Worm (Caenorhabditis elegans): ENCODE results near the gene F56C4.4.

F56C4.4 gene

DNA sequence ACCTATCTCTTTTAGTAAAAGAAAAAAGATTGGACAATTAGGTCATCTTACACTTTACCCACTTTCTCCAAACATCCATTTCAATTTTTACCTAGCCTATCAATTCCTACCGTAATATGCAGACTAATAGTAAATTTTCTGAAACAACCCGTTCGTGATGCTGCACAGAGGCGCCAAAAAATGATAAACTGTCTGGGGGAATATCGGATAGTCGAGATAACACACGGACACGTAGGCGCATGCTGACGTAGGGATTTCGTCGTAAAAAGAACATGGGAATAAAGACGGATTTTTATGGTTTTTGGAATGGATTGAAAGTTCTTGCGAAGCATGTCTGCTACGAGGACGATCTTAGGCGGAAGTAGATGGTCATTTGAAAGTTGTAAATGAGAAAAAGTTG lies 14.7 kb downstream of the F56C4.4 start:
- no peak for TF ChIP-seq tbx-11 (GFP tag; IDR thresholded peaks at IDR 0.05)
- TF ChIP-seq ceh-13 (GFP tag; optimal IDR thresholded peaks at IDR 0.05) = no peak
- no peak for TF ChIP-seq ama-1 (optimal IDR thresholded peaks at IDR 0.05)
- TF ChIP-seq hmbx-1 (tag; optimal IDR thresholded peaks at IDR 0.05) = no peak
- TF ChIP-seq pes-1 (GFP tag; IDR thresholded peaks at IDR 0.05) = no peak
- no peak for TF ChIP-seq sea-1 (GFP tag; conservative IDR thresholded peaks at IDR 0.05)
- no peak for TF ChIP-seq B0310.2 (tag; optimal IDR thresholded peaks at IDR 0.05)
- no peak for TF ChIP-seq hmg-4 (GFP tag; optimal IDR thresholded peaks at IDR 0.05)
- TF ChIP-seq flt-1 (GFP tag; IDR thresholded peaks at IDR 0.05) = no peak
- no peak for TF ChIP-seq aly-1 (tag; optimal IDR thresholded peaks at IDR 0.05)
- TF ChIP-seq tbx-37 (GFP tag; conservative IDR thresholded peaks at IDR 0.05) = no peak
- no peak for TF ChIP-seq ceh-36 (tag; optimal IDR thresholded peaks at IDR 0.05)
- TF ChIP-seq F13C5.2 (tag; optimal IDR thresholded peaks at IDR 0.05) = no peak

DNA sequence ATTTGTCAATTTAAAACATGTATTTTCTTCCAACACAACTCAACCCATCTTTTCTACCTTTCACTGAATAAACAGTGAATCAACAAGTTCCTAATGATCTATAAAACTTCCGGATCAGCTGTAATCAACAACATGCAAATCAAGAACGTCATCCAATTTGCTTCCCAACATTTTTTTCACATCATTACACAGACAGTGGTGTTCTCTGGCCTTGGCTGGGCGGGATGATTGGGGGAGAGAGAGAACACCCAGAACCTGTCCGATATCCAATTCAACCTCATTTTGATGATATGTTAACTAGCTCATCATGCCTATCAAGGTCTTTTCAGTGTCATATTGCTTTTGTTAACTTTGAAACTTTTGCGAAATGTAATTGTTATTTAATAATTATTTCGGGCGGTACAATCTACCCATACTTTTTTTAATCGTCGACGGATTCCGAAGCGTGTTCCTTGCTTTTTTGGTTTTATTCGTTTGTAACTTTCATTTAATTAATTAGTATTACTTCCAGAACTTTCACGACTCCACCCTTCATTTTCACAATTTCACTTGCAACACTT lies 16.1 kb downstream of the F56C4.4 start, which contains the start of gene ptr-14:
TSS of gene ptr-14 (plus strand) at position 510 of the 560 bp plus-strand sequence.
- TF ChIP-seq flt-1 (GFP tag; IDR thresholded peaks at IDR 0.05) (no peak), ceh-36 (tag; optimal IDR thresholded peaks at IDR 0.05) (no peak), pes-1 (GFP tag; IDR thresholded peaks at IDR 0.05) (no peak), hmg-4 (GFP tag; optimal IDR thresholded peaks at IDR 0.05) (no peak), hnd-1 (tag; optimal IDR thresholded peaks at IDR 0.05) (no peak), F13C5.2 (tag; optimal IDR thresholded peaks at IDR 0.05) (no peak), sea-1 (GFP tag; conservative IDR thresholded peaks at IDR 0.05) (no peak)

DNA sequence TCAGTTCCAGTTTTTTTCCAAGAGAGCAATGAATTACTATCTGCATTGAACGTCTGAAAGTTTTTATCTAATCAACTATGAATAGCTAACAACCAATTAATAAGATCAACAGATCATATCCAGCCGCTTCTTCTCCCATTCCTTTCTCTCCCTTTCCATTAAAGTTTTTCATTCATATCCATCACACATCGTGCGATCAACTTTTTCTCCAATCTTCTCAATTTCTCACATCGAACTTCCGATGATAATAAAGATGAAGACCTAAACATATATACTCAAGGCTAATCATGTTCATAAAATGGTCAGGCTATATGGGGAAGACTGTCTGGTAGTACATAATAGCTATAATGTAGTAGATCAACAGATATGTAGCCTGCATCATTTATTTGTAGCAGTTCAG lies 18.8 kb downstream of the F56C4.4 start:
- no peak for TF ChIP-seq pes-1 (GFP tag; IDR thresholded peaks at IDR 0.05)
- no peak for TF ChIP-seq tra-4 (tag; optimal IDR thresholded peaks at IDR 0.05)

DNA sequence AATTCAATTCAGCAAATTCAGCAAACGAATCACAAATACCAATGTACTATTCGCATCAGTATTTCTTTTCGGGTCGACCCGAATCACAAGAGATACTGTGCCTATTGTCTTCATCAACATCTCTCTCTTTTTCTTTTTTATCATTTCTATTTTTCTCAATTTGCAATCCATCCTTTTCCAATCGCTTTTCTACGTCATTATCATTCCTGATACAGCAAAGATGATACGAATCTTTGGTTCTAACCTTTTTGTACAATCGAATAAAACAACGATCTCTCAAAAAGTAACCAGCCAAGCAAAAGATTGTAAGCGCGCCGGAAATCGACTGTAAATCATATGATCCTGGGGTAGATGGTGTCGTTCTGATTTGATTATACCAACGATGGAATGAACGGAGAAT lies 21.1 kb downstream of the F56C4.4 start:
- TF ChIP-seq tbx-11 (GFP tag; IDR thresholded peaks at IDR 0.05) = no peak
- TF ChIP-seq F13C5.2 (tag; optimal IDR thresholded peaks at IDR 0.05) = no peak
- TF ChIP-seq ceh-13 (GFP tag; optimal IDR thresholded peaks at IDR 0.05) = no peak
- TF ChIP-seq tbx-37 (GFP tag; conservative IDR thresholded peaks at IDR 0.05) = no peak
- TF ChIP-seq pes-1 (GFP tag; IDR thresholded peaks at IDR 0.05) = no peak
- TF ChIP-seq sea-1 (GFP tag; conservative IDR thresholded peaks at IDR 0.05) = no peak
- no peak for TF ChIP-seq ama-1 (optimal IDR thresholded peaks at IDR 0.05)
- no peak for TF ChIP-seq hmg-4 (GFP tag; optimal IDR thresholded peaks at IDR 0.05)
- no peak for TF ChIP-seq flt-1 (GFP tag; IDR thresholded peaks at IDR 0.05)
- no peak for TF ChIP-seq scrt-1 (GFP tag; IDR thresholded peaks at IDR 0.05)
- no peak for TF ChIP-seq B0310.2 (tag; optimal IDR thresholded peaks at IDR 0.05)
- TF ChIP-seq hnd-1 (tag; optimal IDR thresholded peaks at IDR 0.05) = no peak
- no peak for TF ChIP-seq ets-7 (tag; optimal IDR thresholded peaks at IDR 0.05)
- TF ChIP-seq hmbx-1 (tag; optimal IDR thresholded peaks at IDR 0.05) = no peak
- TF ChIP-seq tra-4 (tag; optimal IDR thresholded peaks at IDR 0.05) = no peak
- no peak for TF ChIP-seq ceh-36 (tag; optimal IDR thresholded peaks at IDR 0.05)
- no peak for TF ChIP-seq aly-1 (tag; optimal IDR thresholded peaks at IDR 0.05)

DNA sequence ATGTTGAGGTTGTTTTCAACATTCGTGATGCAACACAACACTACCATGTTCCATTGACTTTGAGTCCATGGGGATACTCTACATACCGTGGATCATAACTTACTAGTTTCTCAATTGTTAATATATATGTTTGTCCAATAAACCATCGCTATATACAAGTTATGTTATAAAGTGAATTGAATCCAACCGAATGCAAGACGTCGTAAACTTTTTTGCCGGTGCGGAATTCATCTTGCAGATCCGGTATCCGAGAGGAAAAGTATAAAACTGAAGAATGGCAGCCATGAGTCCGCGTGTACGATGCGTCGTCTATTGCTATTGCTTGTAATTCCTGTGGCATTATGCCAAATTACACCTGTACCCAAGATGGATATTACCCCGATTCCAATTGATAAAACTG lies 22.8 kb downstream of the F56C4.4 start, which contains the start of gene R09H10.6:
TSS of gene R09H10.6 (plus strand) at position 301 of the 400 bp plus-strand sequence.
- TF ChIP-seq tbx-37 (GFP tag; conservative IDR thresholded peaks at IDR 0.05) (no peak), ceh-13 (GFP tag; optimal IDR thresholded peaks at IDR 0.05) (no peak), ama-1 (optimal IDR thresholded peaks at IDR 0.05) (no peak), F13C5.2 (tag; optimal IDR thresholded peaks at IDR 0.05) (no peak), hmg-4 (GFP tag; optimal IDR thresholded peaks at IDR 0.05) (no peak), hnd-1 (tag; optimal IDR thresholded peaks at IDR 0.05) (no peak), pes-1 (GFP tag; IDR thresholded peaks at IDR 0.05) (no peak), tra-4 (tag; optimal IDR thresholded peaks at IDR 0.05) (no peak), ceh-36 (tag; optimal IDR thresholded peaks at IDR 0.05) (no peak), B0310.2 (tag; optimal IDR thresholded peaks at IDR 0.05) (no peak), ets-7 (tag; optimal IDR thresholded peaks at IDR 0.05) (no peak), aly-1 (tag; optimal IDR thresholded peaks at IDR 0.05) (no peak), tbx-11 (GFP tag; IDR thresholded peaks at IDR 0.05) (no peak), hmbx-1 (tag; optimal IDR thresholded peaks at IDR 0.05) (no peak), flt-1 (GFP tag; IDR thresholded peaks at IDR 0.05) (no peak), scrt-1 (GFP tag; IDR thresholded peaks at IDR 0.05) (no peak), sea-1 (GFP tag; conservative IDR thresholded peaks at IDR 0.05) (no peak)

DNA sequence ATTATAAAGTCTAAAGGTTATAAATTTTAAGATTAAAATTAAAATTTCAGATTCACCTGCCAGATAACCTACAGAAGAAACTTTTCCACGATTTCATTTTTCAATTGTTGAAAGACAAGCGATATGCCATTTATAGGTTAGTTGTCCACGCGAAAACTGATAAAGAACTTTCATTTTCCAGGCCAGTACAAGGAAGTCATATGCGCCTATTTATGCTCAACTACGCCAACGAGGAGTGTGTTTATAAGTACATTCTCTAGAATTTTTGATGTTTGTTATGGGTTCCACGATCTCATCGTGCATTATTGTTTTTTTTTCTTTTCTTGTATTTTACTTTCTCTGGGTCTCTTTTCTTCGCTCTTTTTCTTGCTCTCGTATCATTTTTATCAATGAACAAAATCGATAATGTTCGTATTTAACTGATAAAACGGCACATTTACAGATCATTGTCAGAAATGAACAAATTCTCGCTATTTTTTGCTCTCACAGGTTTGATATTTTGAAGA lies 24.4 kb downstream of the F56C4.4 start, which contains the start of gene R09H10.3:
TSS of gene R09H10.3 (plus strand) at position 456 of the 506 bp plus-strand sequence.
- TF ChIP-seq hmg-4 (GFP tag; optimal IDR thresholded peaks at IDR 0.05) (no peak), hnd-1 (tag; optimal IDR thresholded peaks at IDR 0.05) (no peak)

DNA sequence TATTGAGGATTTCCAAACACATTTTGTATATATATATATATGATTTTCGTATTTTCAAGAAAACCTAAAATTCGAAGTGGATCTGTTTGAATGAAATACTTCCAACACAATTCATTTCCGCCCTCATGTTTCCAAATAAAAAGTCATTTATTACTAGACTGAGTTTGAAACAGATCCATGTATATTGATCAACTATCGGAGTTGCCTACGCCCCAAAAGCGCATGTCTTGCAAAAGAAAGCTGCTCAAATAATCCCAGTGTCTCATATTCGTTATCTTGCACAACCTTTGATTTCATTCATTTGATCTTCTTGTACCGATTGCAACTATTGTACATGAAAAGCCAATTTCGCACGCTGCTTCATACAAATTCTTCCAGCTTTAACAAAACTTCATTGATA lies 28.4 kb downstream of the F56C4.4 start, which contains the start of gene R09H10.2:
TSS of gene R09H10.2 (plus strand) at position 301 of the 400 bp plus-strand sequence.
- TF ChIP-seq tbx-37 (GFP tag; conservative IDR thresholded peaks at IDR 0.05) = no peak
- no peak for TF ChIP-seq ama-1 (optimal IDR thresholded peaks at IDR 0.05)
- TF ChIP-seq sea-1 (GFP tag; conservative IDR thresholded peaks at IDR 0.05) = no peak

DNA sequence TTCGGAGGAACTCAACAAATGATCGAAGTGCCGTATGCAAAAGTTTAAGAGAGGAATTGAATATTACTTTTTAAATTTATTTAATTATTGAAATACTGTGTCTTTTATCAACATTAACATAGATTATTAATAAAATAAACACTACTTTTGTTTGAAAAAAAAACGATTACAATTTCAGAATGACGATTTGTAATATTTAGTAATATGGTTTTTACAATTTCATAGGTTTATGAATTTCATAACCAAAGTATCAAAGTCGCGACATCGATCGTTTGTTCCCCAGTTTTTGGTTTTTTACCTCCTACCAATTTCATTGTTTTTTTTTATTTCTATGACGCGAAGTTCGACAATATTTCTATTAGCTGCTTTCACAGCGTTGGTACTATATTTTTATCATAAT lies 31.1 kb downstream of the F56C4.4 start, which contains the start of gene R09H10.1:
TSS of gene R09H10.1 (plus strand) at position 301 of the 400 bp plus-strand sequence.
- no peak for TF ChIP-seq flt-1 (GFP tag; IDR thresholded peaks at IDR 0.05)
- TF ChIP-seq ama-1 (optimal IDR thresholded peaks at IDR 0.05) = no peak
